Worm (Caenorhabditis elegans): Measurements from ENCODE around the gene tbc-11.

- TF ChIP-seq ama-1 (optimal IDR thresholded peaks at IDR 0.05): no peak
- TF ChIP-seq B0310.2 (tag; optimal IDR thresholded peaks at IDR 0.05): no peak
- TF ChIP-seq flt-1 (GFP tag; IDR thresholded peaks at IDR 0.05): no peak
- TF ChIP-seq scrt-1 (GFP tag; IDR thresholded peaks at IDR 0.05): no peak
- no peak for TF ChIP-seq tra-4 (tag; optimal IDR thresholded peaks at IDR 0.05)
- TF ChIP-seq pes-1 (GFP tag; IDR thresholded peaks at IDR 0.05): no peak
- TF ChIP-seq ceh-36 (tag; optimal IDR thresholded peaks at IDR 0.05): no peak
- no peak for TF ChIP-seq hmbx-1 (tag; optimal IDR thresholded peaks at IDR 0.05)
- TF ChIP-seq tbx-37 (GFP tag; conservative IDR thresholded peaks at IDR 0.05): no peak
- TF ChIP-seq sea-1 (GFP tag; conservative IDR thresholded peaks at IDR 0.05): no peak
Observed at ce11 chrX:977958-978686, 53.4 kb downstream of the tbc-11 start, which contains the start of gene abhd-3.2.

Measured in whole organism, early embryonic.